Worm (Caenorhabditis elegans): ENCODE results near the gene aqp-1.

DNA sequence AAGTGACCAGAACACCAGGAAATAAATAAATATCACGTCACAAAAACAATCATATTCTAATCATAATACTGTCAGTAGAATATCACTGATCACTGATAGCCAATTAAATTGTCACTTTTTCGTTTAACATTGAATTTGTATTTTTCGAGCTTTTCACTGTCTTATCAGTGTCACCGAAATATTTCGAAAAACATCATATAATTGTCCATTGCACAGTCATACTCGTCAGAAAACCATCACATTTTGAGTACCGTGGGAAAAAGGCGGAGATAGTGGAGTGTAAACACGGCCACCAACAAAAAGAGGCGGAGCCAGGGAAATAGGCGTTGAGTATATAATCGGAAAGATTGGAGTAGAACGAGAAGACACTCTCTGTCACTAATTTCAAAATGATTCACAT is 39.1 kb upstream of the aqp-1 start:
- TF ChIP-seq dao-5 (tag; optimal IDR thresholded peaks at IDR 0.05) (no peak), him-1 (tag; optimal IDR thresholded peaks at IDR 0.05) (no peak)
